Worm (Caenorhabditis elegans) whole organism, L1 larva: Measurements from ENCODE around the gene F54E2.5.

Source experiments
- C16A3.4 ChIP-seq: fragments of 150-350 bp; optimal IDR thresholded peaks from 2 replicates; lab custom pipeline; 2014; ENCODE audit warnings: missing biosample characterization, missing genetic modification characterization
- ama-1 ChIP-seq: fragments of 150-350 bp; optimal IDR thresholded peaks from 2 replicates; lab custom pipeline; 2014
- blmp-1 ChIP-seq: fragments of 150-350 bp; optimal IDR thresholded peaks from 2 replicates; lab custom pipeline; 2014; ENCODE audit warnings: missing biosample characterization, missing genetic modification characterization
- lin-39 ChIP-seq: fragments of 150-350 bp; optimal IDR thresholded peaks from 2 replicates; lab custom pipeline; 2014; ENCODE audit warnings: missing biosample characterization, missing genetic modification reagents, missing genetic modification characterization
- nhr-237 ChIP-seq: fragments of 150-350 bp; optimal IDR thresholded peaks from 2 replicates; lab custom pipeline; 2014; ENCODE audit warnings: missing biosample characterization, missing genetic modification characterization
- nhr-90 ChIP-seq: sonication (generic microtip); optimal IDR thresholded peaks from 2 replicates; lab custom pipeline; 2016; ENCODE audit warnings: mild to moderate bottlenecking, missing genetic modification characterization, missing compliant biosample characterization; ENCODE audit not compliant: poor library complexity
- skn-1 ChIP-seq: fragments of 150-350 bp; optimal IDR thresholded peaks from 2 replicates; lab custom pipeline; 2014; ENCODE audit warnings: missing biosample characterization, missing genetic modification characterization
- tbx-2 ChIP-seq: sonication (generic microtip); optimal IDR thresholded peaks from 2 replicates; lab custom pipeline; 2016; ENCODE audit warnings: missing genetic modification characterization, missing compliant biosample characterization
- unc-62 ChIP-seq: fragments of 150-350 bp; optimal IDR thresholded peaks from 2 replicates; lab custom pipeline; 2014; ENCODE audit warnings: missing biosample characterization, missing genetic modification reagents, missing genetic modification characterization
- unc-86 ChIP-seq: sonication (generic microtip); optimal IDR thresholded peaks from 2 replicates; lab custom pipeline; 2016; ENCODE audit warnings: missing genetic modification characterization, missing compliant biosample characterization

ce11 chrV:2769754-2770153, 46.1 kb downstream of the F54E2.5 start, which contains the start of gene dhs-15:
- TF ChIP-seq nhr-90 (tag; lab: Kevin White, UChicago) (no peak), nhr-237 (tag; lab: Kevin White, UChicago) (no peak), C16A3.4 (tag; lab: Kevin White, UChicago) (no peak), unc-62 (GFP tag; lab: Kevin White, UChicago) (no peak), skn-1 (tag; lab: Kevin White, UChicago) (no peak), ama-1 (lab: Kevin White, UChicago) (no peak), tbx-2 (tag; lab: Kevin White, UChicago) (no peak), unc-86 (tag; lab: Kevin White, UChicago) (no peak), blmp-1 (no peak), lin-39 (tag; lab: Kevin White, UChicago) (no peak)
